Fruit fly (Drosophila melanogaster) whole organism, embryonic: ENCODE data around the gene Spn28Dc.

Source experiments
- Aef1 ChIP-seq: fragments of 200-800 bp; sonication (Bioruptor generic); IDR thresholded peaks from 3 replicates; pipeline ENCODE4 v1.3.6; 2022; ENCODE audit warnings: missing biosample characterization, missing genetic modification characterization
- Atf3 ChIP-seq: fragments of 200-800 bp; sonication (Bioruptor generic); optimal IDR thresholded peaks from 3 replicates; lab custom pipeline; 2016; ENCODE audit warnings: missing biosample characterization, missing genetic modification characterization
- CG10321 ChIP-seq: fragments of 200-800 bp; sonication (Bioruptor generic); IDR thresholded peaks from 2 replicates; pipeline ENCODE4 v1.3.6; 2022; ENCODE audit warnings: missing biosample characterization, missing genetic modification characterization
- CG11504 ChIP-seq: fragments of 200-800 bp; sonication (Bioruptor generic); optimal IDR thresholded peaks from 3 replicates; lab custom pipeline; 2019; ENCODE audit warnings: missing biosample characterization, mild to moderate bottlenecking, missing genetic modification characterization, moderate library complexity
- CG13296 ChIP-seq: fragments of 200-800 bp; sonication (Bioruptor generic); optimal IDR thresholded peaks from 3 replicates; lab custom pipeline; 2018; ENCODE audit warnings: missing biosample characterization, mild to moderate bottlenecking, missing genetic modification characterization
- CG13775 ChIP-seq: fragments of 200-800 bp; sonication (Bioruptor generic); optimal IDR thresholded peaks from 3 replicates; lab custom pipeline; 2017; ENCODE audit warnings: missing biosample characterization, mild to moderate bottlenecking, missing genetic modification characterization
- CG14050 ChIP-seq: fragments of 200-800 bp; sonication (Bioruptor generic); IDR thresholded peaks from 3 replicates; pipeline ENCODE4 v1.3.6; 2022; ENCODE audit warnings: missing biosample characterization, missing genetic modification characterization
- CG14965 ChIP-seq: fragments of 200-800 bp; sonication (Bioruptor generic); optimal IDR thresholded peaks from 2 replicates; lab custom pipeline; 2016; ENCODE audit warnings: missing biosample characterization, missing genetic modification characterization, borderline replicate concordance
- CG17328 ChIP-seq: fragments of 200-800 bp; sonication (Bioruptor generic); IDR thresholded peaks from 2 replicates; pipeline ENCODE4 v1.3.6; 2022; ENCODE audit warnings: missing biosample characterization, missing genetic modification characterization
- CG17612 ChIP-seq: fragments of 200-800 bp; sonication (Bioruptor generic); IDR thresholded peaks from 2 replicates; pipeline ENCODE4 v1.3.6; 2022; ENCODE audit warnings: missing biosample characterization, missing genetic modification characterization
- CG18476 ChIP-seq: fragments of 200-800 bp; sonication (Bioruptor generic); optimal IDR thresholded peaks from 2 replicates; lab custom pipeline; 2016; ENCODE audit warnings: missing biosample characterization, mild to moderate bottlenecking, missing genetic modification characterization
- CG2129 ChIP-seq: fragments of 200-800 bp; sonication (Bioruptor generic); IDR thresholded peaks from 2 replicates; pipeline ENCODE4 v1.3.6; 2022; ENCODE audit warnings: missing biosample characterization, missing genetic modification characterization; ENCODE audit not compliant: partially characterized antibody
- CG2889 ChIP-seq: fragments of 200-800 bp; sonication (Bioruptor generic); IDR thresholded peaks from 3 replicates; pipeline ENCODE4 v1.3.6; 2022; ENCODE audit warnings: missing biosample characterization, missing genetic modification characterization
- CG3065 ChIP-seq: fragments of 200-800 bp; sonication (Bioruptor generic); optimal IDR thresholded peaks from 2 replicates; lab custom pipeline; 2016; ENCODE audit warnings: missing biosample characterization, missing genetic modification characterization
- CG5180 ChIP-seq: fragments of 200-800 bp; sonication (Bioruptor generic); optimal IDR thresholded peaks from 3 replicates; lab custom pipeline; 2017; ENCODE audit warnings: missing biosample characterization, missing genetic modification characterization, mild to moderate bottlenecking, moderate library complexity, missing genetic modification reagents
- CG6689 ChIP-seq: fragments of 200-800 bp; sonication (Bioruptor generic); IDR thresholded peaks from 2 replicates; pipeline ENCODE4 v1.3.6; 2022; ENCODE audit warnings: missing biosample characterization, missing genetic modification characterization
- CG6854 ChIP-seq: fragments of 200-800 bp; sonication (Bioruptor generic); optimal IDR thresholded peaks from 3 replicates; lab custom pipeline; 2017; ENCODE audit warnings: missing biosample characterization, mild to moderate bottlenecking, missing genetic modification characterization
- CG7987 ChIP-seq: fragments of 200-800 bp; sonication (Bioruptor generic); optimal IDR thresholded peaks from 2 replicates; lab custom pipeline; 2018; ENCODE audit warnings: missing biosample characterization, mild to moderate bottlenecking, missing genetic modification characterization, moderate library complexity
- CG9727 ChIP-seq: fragments of 200-800 bp; sonication (Bioruptor generic); optimal IDR thresholded peaks from 3 replicates; lab custom pipeline; 2017; ENCODE audit warnings: missing biosample characterization, mild to moderate bottlenecking, missing genetic modification characterization
- D ChIP-seq, 2 experiments: fragments of 200-800 bp in 1 of 2; fragments of >200 bp in 1 of 2; sonication (Bioruptor generic) in 1 of 2; optimal IDR thresholded peaks; 2 replicates in 1 of 2; 3 replicates in 1 of 2; lab custom pipeline; 2017; ENCODE audit warnings: mild to moderate bottlenecking in 1 of 2, missing biosample characterization in 1 of 2, missing genetic modification characterization in 1 of 2, missing genetic modification reagents in 1 of 2
- Dip3 ChIP-seq: fragments of 200-800 bp; sonication (Bioruptor generic); optimal IDR thresholded peaks from 3 replicates; lab custom pipeline; 2016; ENCODE audit warnings: missing biosample characterization, missing genetic modification characterization
- Dll ChIP-seq: fragments of 200-800 bp; sonication (Bioruptor generic); IDR thresholded peaks from 4 replicates; pipeline ENCODE4 v1.3.6; 2022; ENCODE audit warnings: missing biosample characterization, missing genetic modification characterization; ENCODE audit not compliant: partially characterized antibody
- Gsc ChIP-seq: fragments of 200-800 bp; sonication (Bioruptor generic); IDR thresholded peaks from 2 replicates; pipeline ENCODE4 v1.3.6; 2022; ENCODE audit warnings: missing biosample characterization, missing genetic modification characterization
- HLHmδ ChIP-seq: fragments of 200-800 bp; sonication (Bioruptor generic); optimal IDR thresholded peaks from 2 replicates; lab custom pipeline; 2018; ENCODE audit warnings: missing biosample characterization, mild to moderate bottlenecking, missing genetic modification characterization, moderate library complexity
- Hey ChIP-seq: fragments of 200-800 bp; sonication (Bioruptor generic); optimal IDR thresholded peaks from 3 replicates; lab custom pipeline; 2018; ENCODE audit warnings: missing biosample characterization, mild to moderate bottlenecking, missing genetic modification characterization
- HmgZ ChIP-seq: fragments of 200-800 bp; sonication (Bioruptor generic); optimal IDR thresholded peaks from 2 replicates; lab custom pipeline; 2018; ENCODE audit warnings: missing biosample characterization, mild to moderate bottlenecking, missing genetic modification characterization
- Mes4 ChIP-seq: fragments of 200-800 bp; sonication (Bioruptor generic); optimal IDR thresholded peaks from 2 replicates; lab custom pipeline; 2016; ENCODE audit warnings: missing biosample characterization, missing genetic modification characterization
- Neu2 ChIP-seq: fragments of 200-800 bp; sonication (Bioruptor generic); optimal IDR thresholded peaks from 3 replicates; lab custom pipeline; 2016; ENCODE audit warnings: missing biosample characterization, missing genetic modification characterization, borderline replicate concordance
- Poxn ChIP-seq: fragments of 200-800 bp; sonication (Bioruptor generic); IDR thresholded peaks from 2 replicates; pipeline ENCODE4 v1.3.6; 2022; ENCODE audit warnings: missing biosample characterization, missing genetic modification characterization
- Ptx1 ChIP-seq: fragments of 200-800 bp; sonication (Bioruptor generic); IDR thresholded peaks from 2 replicates; pipeline ENCODE4 v1.3.6; 2022; ENCODE audit warnings: missing biosample characterization, missing genetic modification characterization
- Six4 ChIP-seq: fragments of 200-800 bp; sonication (Bioruptor generic); optimal IDR thresholded peaks from 2 replicates; lab custom pipeline; 2016; ENCODE audit warnings: missing biosample characterization, missing genetic modification characterization
- Spps ChIP-seq: fragments of 200-800 bp; sonication (Bioruptor generic); optimal IDR thresholded peaks from 2 replicates; lab custom pipeline; 2018; ENCODE audit warnings: missing biosample characterization, mild to moderate bottlenecking, missing genetic modification characterization
- al ChIP-seq: fragments of 200-800 bp; sonication (Bioruptor generic); IDR thresholded peaks from 2 replicates; pipeline ENCODE4 v1.3.6; 2022; ENCODE audit warnings: missing biosample characterization, missing genetic modification characterization
- amos ChIP-seq: fragments of 200-800 bp; sonication (Bioruptor generic); IDR thresholded peaks from 2 replicates; pipeline ENCODE4 v1.3.6; 2022; ENCODE audit warnings: missing biosample characterization, missing genetic modification characterization; ENCODE audit not compliant: partially characterized antibody
- cad ChIP-seq: fragments of >200 bp; optimal IDR thresholded peaks from 2 replicates; lab custom pipeline; 2017; ENCODE audit warnings: missing biosample characterization, missing genetic modification characterization
- fd3F ChIP-seq: fragments of 200-800 bp; sonication (Bioruptor generic); optimal IDR thresholded peaks from 2 replicates; lab custom pipeline; 2018; ENCODE audit warnings: missing biosample characterization, mild to moderate bottlenecking, missing genetic modification characterization, moderate library complexity
- gem ChIP-seq: fragments of 200-800 bp; sonication (Bioruptor generic); optimal IDR thresholded peaks from 2 replicates; lab custom pipeline; 2019; ENCODE audit warnings: missing biosample characterization, mild to moderate bottlenecking, missing genetic modification characterization, moderate library complexity
- klu ChIP-seq: fragments of 200-800 bp; sonication (Bioruptor generic); IDR thresholded peaks from 2 replicates; pipeline ENCODE4 v1.3.6; 2022; ENCODE audit warnings: missing biosample characterization, missing genetic modification characterization
- mirr ChIP-seq: fragments of 200-800 bp; sonication (Bioruptor generic); optimal IDR thresholded peaks from 3 replicates; lab custom pipeline; 2018; ENCODE audit warnings: missing biosample characterization, mild to moderate bottlenecking, missing genetic modification characterization
- nerfin-1 ChIP-seq: fragments of 200-800 bp; sonication (Bioruptor generic); optimal IDR thresholded peaks from 3 replicates; lab custom pipeline; 2019; ENCODE audit warnings: missing biosample characterization, mild to moderate bottlenecking, missing genetic modification characterization, moderate library complexity
- sd ChIP-seq: fragments of 200-800 bp; sonication (Bioruptor generic); optimal IDR thresholded peaks from 3 replicates; lab custom pipeline; 2018; ENCODE audit warnings: missing biosample characterization, mild to moderate bottlenecking, missing genetic modification characterization, moderate library complexity
- seq ChIP-seq: fragments of 200-800 bp; sonication (Bioruptor generic); IDR thresholded peaks from 2 replicates; pipeline ENCODE4 v1.3.6; 2022; ENCODE audit warnings: missing biosample characterization, missing genetic modification characterization
- stc ChIP-seq: fragments of 200-800 bp; sonication (Bioruptor generic); IDR thresholded peaks from 2 replicates; pipeline ENCODE4 v1.3.6; 2022; ENCODE audit warnings: missing biosample characterization, missing genetic modification characterization
- tio ChIP-seq: fragments of 200-800 bp; sonication (Bioruptor generic); optimal IDR thresholded peaks from 2 replicates; lab custom pipeline; 2017; ENCODE audit warnings: missing biosample characterization, missing genetic modification characterization, inconsistent platforms
- toy ChIP-seq: fragments of 200-800 bp; sonication (Bioruptor generic); IDR thresholded peaks from 2 replicates; pipeline ENCODE4 v1.3.6; 2022; ENCODE audit warnings: missing biosample characterization, missing genetic modification characterization
- unpg ChIP-seq: fragments of 200-800 bp; sonication (Bioruptor generic); optimal IDR thresholded peaks from 3 replicates; lab custom pipeline; 2018; ENCODE audit warnings: missing biosample characterization, mild to moderate bottlenecking, missing genetic modification characterization, moderate library complexity
- wek ChIP-seq: fragments of 200-800 bp; sonication (Bioruptor generic); optimal IDR thresholded peaks from 3 replicates; lab custom pipeline; 2018; ENCODE audit warnings: missing biosample characterization, mild to moderate bottlenecking, missing genetic modification characterization, moderate library complexity
- zen ChIP-seq: fragments of 200-800 bp; sonication (Bioruptor generic); optimal IDR thresholded peaks from 3 replicates; lab custom pipeline; 2018; ENCODE audit warnings: missing biosample characterization, mild to moderate bottlenecking, missing genetic modification characterization, moderate library complexity

Gene Spn28Dc

dm6 chr2L:7993984-7994854, 12.8 kb downstream of the Spn28Dc start, which contains the start of gene pes (continued):
- TF ChIP-seq CG14050 (peak; percentile 86), D (optimal IDR thresholded peaks at IDR 0.05; lab: Kevin White, UChicago) (no peak), D (GFP tag; optimal IDR thresholded peaks at IDR 0.05; lab: Kevin White, UChicago) (peak; percentile 90), mirr (GFP tag; lab: Kevin White, UChicago) (peak; percentile 70), Aef1 (GFP tag; lab: Robert Waterston, UW) (peak; percentile 92), unpg (peak; percentile 84), CG17328 (GFP tag; lab: Robert Waterston, UW) (peak; percentile 47; the same call in 1 of the 2 replicates), Atf3 (GFP tag; lab: Kevin White, UChicago) (peak; percentile 60), al (peak; percentile 83), zen (tag; lab: Kevin White, UChicago) (peak; percentile 91), CG2129 (GFP tag; lab: Robert Waterston, UW) (no peak), Hey (tag; lab: Kevin White, UChicago) (peak; percentile 41), Gsc (GFP tag; lab: Robert Waterston, UW) (no peak), tio (GFP tag; lab: Kevin White, UChicago) (peak; percentile 30), cad (GFP tag; lab: Kevin White, UChicago) (no peak), Ptx1 (peak; percentile 12; the same call in 1 of the 2 replicates), CG7987 (GFP tag; lab: Kevin White, UChicago) (peak; percentile 63), HmgZ (tag; lab: Kevin White, UChicago) (peak; percentile 41), gem (tag; lab: Kevin White, UChicago) (peak; percentile 48), fd3F (GFP tag; lab: Kevin White, UChicago) (peak; percentile 84), CG13296 (peak; percentile 96), CG18476 (GFP tag; lab: Kevin White, UChicago) (peak; percentile 95), CG13775 (peak; percentile 90), CG10321 (GFP tag; lab: Robert Waterston, UW) (peak; percentile 32; the same call in 1 of the 2 replicates), CG14965 (GFP tag; lab: Kevin White, UChicago) (no peak), CG2889 (no peak), stc (GFP tag; lab: Robert Waterston, UW) (peak; percentile 92), Six4 (GFP tag; lab: Kevin White, UChicago) (peak; percentile 90), HLHmδ (GFP tag; lab: Kevin White, UChicago) (peak; percentile 88), CG6689 (GFP tag; lab: Robert Waterston, UW) (peak; percentile 95), Dll (GFP tag; lab: Robert Waterston, UW) (peak; percentile 27; the same call in 1 of the 4 replicates), Dip3 (GFP tag; lab: Kevin White, UChicago) (peak; percentile 90), CG3065 (no peak), klu (GFP tag; lab: Robert Waterston, UW) (no peak), Neu2 (peak; percentile 62), CG17612 (GFP tag; lab: Robert Waterston, UW) (peak; percentile 82), seq (GFP tag; lab: Robert Waterston, UW) (peak; percentile 83), wek (GFP tag; lab: Kevin White, UChicago) (peak; percentile 74), Mes4 (peak; percentile 65), amos (GFP tag; lab: Robert Waterston, UW) (no peak; the same call in 1 of the 2 replicates), Spps (tag; lab: Kevin White, UChicago) (peak; percentile 74), nerfin-1 (peak; percentile 90), Poxn (GFP tag; lab: Robert Waterston, UW) (peak; percentile 82), toy (GFP tag; lab: Robert Waterston, UW) (peak; percentile 84), CG5180 (peak; percentile 80), sd (peak; percentile 78), CG9727 (GFP tag; lab: Kevin White, UChicago) (peak; percentile 97), CG6854 (GFP tag; lab: Kevin White, UChicago) (peak; percentile 92), CG11504 (tag; lab: Kevin White, UChicago) (peak; percentile 93)
